ENCODE assay signal across 5 fruit fly cellular contexts in the genomic region with DNA sequence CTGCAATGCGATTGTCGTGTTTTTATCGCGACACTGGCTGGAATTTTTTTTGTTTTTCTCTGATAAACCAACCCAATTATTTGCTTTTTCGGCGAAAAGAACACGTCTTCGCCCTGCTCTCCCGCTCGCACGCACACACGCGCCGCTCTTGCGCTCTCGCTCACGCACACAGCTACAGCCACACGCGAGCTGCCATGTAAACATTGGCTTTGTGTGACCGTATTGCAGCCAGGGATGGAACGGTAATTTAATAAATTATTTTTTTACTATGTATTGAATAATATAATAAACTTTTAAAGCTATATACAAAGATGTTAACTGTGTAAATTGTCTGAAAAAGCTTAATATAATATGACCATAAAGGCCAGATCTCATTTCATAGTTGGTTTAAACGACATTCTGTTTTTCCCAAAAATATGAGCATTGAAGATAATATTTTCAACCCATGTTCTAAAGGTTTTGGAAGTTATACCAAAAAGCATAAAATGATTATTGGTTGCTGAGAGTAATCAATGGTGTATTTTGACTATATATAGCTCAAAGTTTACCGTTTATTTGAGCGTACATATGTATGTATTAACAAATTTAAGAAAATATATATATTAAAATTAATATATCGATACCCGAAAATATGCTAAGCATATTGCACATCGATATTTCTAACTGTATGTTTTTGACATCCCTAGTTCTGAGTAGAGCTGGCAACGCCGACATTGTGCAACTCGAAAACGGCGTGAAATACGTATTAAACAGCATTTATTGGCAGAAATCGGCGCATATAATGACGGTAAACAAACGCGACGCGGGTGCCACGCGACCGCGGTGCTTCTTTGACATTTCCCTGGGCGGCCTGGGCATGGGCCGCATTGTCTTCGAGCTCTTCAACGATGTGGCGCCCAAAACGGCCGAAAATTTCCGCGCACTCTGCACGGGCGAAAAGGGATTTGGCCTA.
TF ChIP-seq lines count a peak whose summit lies in the region.

A gene (minus strand): TSS at position 112 of the 952 bp plus-strand sequence.
A gene (plus strand): TSS at position 681 of the 952 bp plus-strand sequence.

TF ChIP-seq in whole organism, adult, 20 proteins besides CTCF, POLR2A, EP300 and RAD21 (continued from another document):
- TF ChIP-seq CG7045 (GFP tag; optimal IDR thresholded peaks at IDR 0.05; lab: Kevin White, UChicago): peak; percentile 77
- peak; percentile 84 for TF ChIP-seq CG11617 (GFP tag; optimal IDR thresholded peaks at IDR 0.05; lab: Kevin White, UChicago)
- TF ChIP-seq pad (GFP tag; optimal IDR thresholded peaks at IDR 0.05; lab: Kevin White, UChicago): peak; percentile 37
- TF ChIP-seq kay (GFP tag; lab: Kevin White, UChicago; ENCODE audit: borderline replicate concordance): no peak
- TF ChIP-seq Hr96 (GFP tag; optimal IDR thresholded peaks at IDR 0.05; lab: Kevin White, UChicago): peak; percentile 50

TF ChIP-seq in whole organism, embryonic, 481 proteins besides CTCF, POLR2A, EP300 and RAD21 (continued from another document and continues in another):
- TF ChIP-seq CkIIα-i1 (GFP tag; IDR thresholded peaks at IDR 0.05; lab: Robert Waterston, UW): no peak
- TF ChIP-seq B-H1 (GFP tag; IDR thresholded peaks at IDR 0.05; lab: Robert Waterston, UW): peak; percentile 60
- peak; percentile 61 for TF ChIP-seq CG10267 (tag; optimal IDR thresholded peaks at IDR 0.05; lab: Kevin White, UChicago)
- peak; percentile 54 for TF ChIP-seq HHEX (GFP tag; optimal IDR thresholded peaks at IDR 0.05; lab: Kevin White, UChicago)
- TF ChIP-seq tup (GFP tag; optimal IDR thresholded peaks at IDR 0.05; lab: Kevin White, UChicago): no peak
- peak; percentile 65 for TF ChIP-seq Fer2 (tag; optimal IDR thresholded peaks at IDR 0.05; lab: Kevin White, UChicago)
- peak; percentile 15 for TF ChIP-seq jing (GFP tag; optimal IDR thresholded peaks at IDR 0.05; lab: Kevin White, UChicago)
- peak; percentile 40 for TF ChIP-seq CG34376 (GFP tag; optimal IDR thresholded peaks at IDR 0.05; lab: Kevin White, UChicago)
- TF ChIP-seq dimm (GFP tag; IDR thresholded peaks at IDR 0.05; lab: Robert Waterston, UW): no peak
- no peak for TF ChIP-seq shn (GFP tag; optimal IDR thresholded peaks at IDR 0.05; lab: Kevin White, UChicago)
- peak; percentile 32 for TF ChIP-seq HmgZ (tag; optimal IDR thresholded peaks at IDR 0.05; lab: Kevin White, UChicago)
- no peak for TF ChIP-seq Awh (GFP tag; IDR thresholded peaks at IDR 0.05; lab: Robert Waterston, UW)
- peak; percentile 61 for TF ChIP-seq Sox100B (GFP tag; optimal IDR thresholded peaks at IDR 0.05; lab: Kevin White, UChicago)
- peak; percentile 54 for TF ChIP-seq CG6254 (GFP tag; optimal IDR thresholded peaks at IDR 0.05; lab: Kevin White, UChicago)
- no peak for TF ChIP-seq sc (optimal IDR thresholded peaks at IDR 0.05; lab: Kevin White, UChicago)
- TF ChIP-seq sc (GFP tag; optimal IDR thresholded peaks at IDR 0.05; lab: Kevin White, UChicago): peak; percentile 56
- no peak for TF ChIP-seq h (optimal IDR thresholded peaks at IDR 0.05; lab: Kevin White, UChicago)
- peak; percentile 48 for TF ChIP-seq CG1602 (GFP tag; optimal IDR thresholded peaks at IDR 0.05; lab: Kevin White, UChicago)
- TF ChIP-seq CG8359 (GFP tag; optimal IDR thresholded peaks at IDR 0.05; lab: Kevin White, UChicago; ENCODE audit: borderline replicate concordance): peak; percentile 10
- TF ChIP-seq phol (tag; optimal IDR thresholded peaks at IDR 0.05; lab: Kevin White, UChicago): peak; percentile 84
- peak; percentile 17 for TF ChIP-seq pho (GFP tag; optimal IDR thresholded peaks at IDR 0.05; lab: Kevin White, UChicago)
- peak; percentile 51 for TF ChIP-seq mirr (GFP tag; optimal IDR thresholded peaks at IDR 0.05; lab: Kevin White, UChicago)
- TF ChIP-seq CG12769 (tag; optimal IDR thresholded peaks at IDR 0.05; lab: Kevin White, UChicago): no peak
- TF ChIP-seq TFAM (GFP tag; optimal IDR thresholded peaks at IDR 0.05; lab: Kevin White, UChicago): no peak
- TF ChIP-seq BEAF-32 (GFP tag; optimal IDR thresholded peaks at IDR 0.05; lab: Kevin White, UChicago): peak; percentile 72
- TF ChIP-seq Rfx (GFP tag; IDR thresholded peaks at IDR 0.05; lab: Robert Waterston, UW): peak; percentile 85
- TF ChIP-seq CG6813 (GFP tag; optimal IDR thresholded peaks at IDR 0.05; lab: Kevin White, UChicago): peak; percentile 57
- TF ChIP-seq sqz (GFP tag; optimal IDR thresholded peaks at IDR 0.05; lab: Kevin White, UChicago): peak; percentile 81
- peak; percentile 87 for TF ChIP-seq ci (GFP tag; IDR thresholded peaks at IDR 0.05; lab: Robert Waterston, UW)

TF ChIP-seq in whole organism, prepupa, 60 proteins besides CTCF, POLR2A, EP300 and RAD21 (continued from another document and continues in another):
- TF ChIP-seq CG31627 (GFP tag; optimal IDR thresholded peaks at IDR 0.05; lab: Kevin White, UChicago) (peak; percentile 25), OdsH (GFP tag; optimal IDR thresholded peaks at IDR 0.05; lab: Kevin White, UChicago) (peak; percentile 77), CG4318 (GFP tag; optimal IDR thresholded peaks at IDR 0.05; lab: Kevin White, UChicago) (peak; percentile 49), CG8632 (GFP tag; optimal IDR thresholded peaks at IDR 0.05; lab: Kevin White, UChicago) (peak; percentile 52), CG3032 (tag; optimal IDR thresholded peaks at IDR 0.05; lab: Kevin White, UChicago) (peak; percentile 73), acj6 (GFP tag; optimal IDR thresholded peaks at IDR 0.05; lab: Kevin White, UChicago) (peak; percentile 61), CG9139 (GFP tag; optimal IDR thresholded peaks at IDR 0.05; lab: Kevin White, UChicago) (no peak), Ets21C (GFP tag; optimal IDR thresholded peaks at IDR 0.05; lab: Kevin White, UChicago) (no peak), achi (GFP tag; optimal IDR thresholded peaks at IDR 0.05; lab: Kevin White, UChicago) (peak; percentile 64), net (GFP tag; optimal IDR thresholded peaks at IDR 0.05; lab: Kevin White, UChicago) (peak; percentile 27), Blimp-1 (GFP tag; optimal IDR thresholded peaks at IDR 0.05; lab: Kevin White, UChicago) (peak; percentile 12), dsx (GFP tag; optimal IDR thresholded peaks at IDR 0.05; lab: Kevin White, UChicago; ENCODE audit: poor library complexity, severe bottlenecking) (peak; percentile 44), CG6792 (GFP tag; optimal IDR thresholded peaks at IDR 0.05; lab: Kevin White, UChicago) (peak; percentile 32), CG11762 (GFP tag; optimal IDR thresholded peaks at IDR 0.05; lab: Kevin White, UChicago; ENCODE audit: insufficient read depth) (peak; percentile 31), CG6808 (GFP tag; optimal IDR thresholded peaks at IDR 0.05; lab: Kevin White, UChicago) (peak; percentile 0), spab (GFP tag; optimal IDR thresholded peaks at IDR 0.05; lab: Kevin White, UChicago) (peak; percentile 11), Sox15 (GFP tag; optimal IDR thresholded peaks at IDR 0.05; lab: Kevin White, UChicago) (peak; percentile 57), CG6854 (GFP tag; optimal IDR thresholded peaks at IDR 0.05; lab: Kevin White, UChicago) (peak; percentile 67), CG8119 (GFP tag; IDR thresholded peaks at IDR 0.05; lab: Robert Waterston, UW) (0 out of 3 replicates have a peak, but pooled peaks have one; percentile 38), ss (GFP tag; optimal IDR thresholded peaks at IDR 0.05; lab: Kevin White, UChicago) (peak; percentile 35 to 59), dac (GFP tag; optimal IDR thresholded peaks at IDR 0.05; lab: Kevin White, UChicago) (peak; percentile 9), Lpt (GFP tag; optimal IDR thresholded peaks at IDR 0.05; lab: Kevin White, UChicago) (peak; percentile 48), svp (GFP tag; lab: Kevin White, UChicago) (peak; percentile 86), CG34406 (GFP tag; optimal IDR thresholded peaks at IDR 0.05; lab: Kevin White, UChicago) (peak; percentile 53), Sox14 (GFP tag; optimal IDR thresholded peaks at IDR 0.05; lab: Kevin White, UChicago) (peak; percentile 8), Sox102F (GFP tag; optimal IDR thresholded peaks at IDR 0.05; lab: Kevin White, UChicago) (peak; percentile 40), pdm3 (GFP tag; optimal IDR thresholded peaks at IDR 0.05; lab: Kevin White, UChicago) (peak; percentile 49), CG32006 (GFP tag; optimal IDR thresholded peaks at IDR 0.05; lab: Kevin White, UChicago) (peak; percentile 64)

TF ChIP-seq in whole organism, pupa, 21 proteins besides CTCF, POLR2A, EP300 and RAD21 (continued from another document):
- peak; percentile 44; the same call in 1 of the 2 replicates for TF ChIP-seq CG32121 (GFP tag; IDR thresholded peaks at IDR 0.05; lab: Robert Waterston, UW)
- TF ChIP-seq D1 (tag; optimal IDR thresholded peaks at IDR 0.05; lab: Kevin White, UChicago): no peak
- peak; percentile 43 for TF ChIP-seq Pif1A (GFP tag; optimal IDR thresholded peaks at IDR 0.05; lab: Kevin White, UChicago)
- peak; percentile 73 for TF ChIP-seq CG4496 (GFP tag; IDR thresholded peaks at IDR 0.05; lab: Robert Waterston, UW)
- TF ChIP-seq EcR (GFP tag; optimal IDR thresholded peaks at IDR 0.05; lab: Kevin White, UChicago): no peak

TF ChIP-seq in whole organism, wandering third instar larva, 38 proteins besides CTCF, POLR2A, EP300 and RAD21 (continued from another document):
- TF ChIP-seq CG9705 (GFP tag; optimal IDR thresholded peaks at IDR 0.05; lab: Kevin White, UChicago) (peak; percentile 50), Dif (GFP tag; optimal IDR thresholded peaks at IDR 0.05; lab: Kevin White, UChicago; ENCODE audit: partially characterized antibody) (peak; percentile 84), fru (GFP tag; optimal IDR thresholded peaks at IDR 0.05; lab: Kevin White, UChicago) (peak; percentile 6), CrebA (GFP tag; optimal IDR thresholded peaks at IDR 0.05; lab: Kevin White, UChicago; ENCODE audit: borderline replicate concordance) (no peak), foxo (GFP tag; optimal IDR thresholded peaks at IDR 0.05; lab: Kevin White, UChicago) (peak in 1 of 2 experiments; percentile 58), sage (GFP tag; optimal IDR thresholded peaks at IDR 0.05; lab: Kevin White, UChicago) (peak; percentile 50), Myc (optimal IDR thresholded peaks at IDR 0.05; lab: Kevin White, UChicago) (peak; percentile 17), h (GFP tag; optimal IDR thresholded peaks at IDR 0.05; lab: Kevin White, UChicago) (peak; percentile 65)
TF ChIP-seq in whole organism, wandering third instar larva: peak in this region for 19.
